Worm (Caenorhabditis elegans) whole organism, young adult: ENCODE measurements around the gene sel-11.

Experiments used
- F49E8.2 ChIP-seq: sonication (generic microtip); optimal IDR thresholded peaks from 3 replicates; lab custom pipeline; 2017; ENCODE audit warnings: missing genetic modification characterization, mild to moderate bottlenecking, missing compliant biosample characterization, antibody characterized with exemption, moderate library complexity; ENCODE audit not compliant: insufficient read depth
- K11D2.4 ChIP-seq: fragments of 200-800 bp; sonication (Bioruptor generic); IDR thresholded peaks from 2 replicates; pipeline ENCODE4 v1.3.6; 2022; ENCODE audit warnings: missing genetic modification reagents, missing genetic modification characterization, missing compliant biosample characterization
- Y53F4B.3 ChIP-seq: fragments of 200-800 bp; sonication (Bioruptor generic); IDR thresholded peaks from 2 replicates; pipeline ENCODE4 v1.3.6; 2022; ENCODE audit warnings: missing genetic modification reagents, missing genetic modification characterization, missing compliant biosample characterization
- ama-1 ChIP-seq, 3 experiments: fragments of 150-350 bp in 1 of 3; sonication (generic microtip) in 2 of 3; optimal IDR thresholded peaks; 2 replicates each; lab custom pipeline; 2014 to 2018; ENCODE audit warnings: missing biosample characterization in 2 of 3, missing genetic modification characterization in 2 of 3, missing genetic modification reagents in 2 of 3
- bed-1 ChIP-seq: fragments of 200-800 bp; sonication (Bioruptor generic); IDR thresholded peaks from 2 replicates; pipeline ENCODE4 v1.3.6; 2022; ENCODE audit warnings: missing genetic modification reagents, missing genetic modification characterization, missing compliant biosample characterization
- chd-7 ChIP-seq: sonication (generic microtip); optimal IDR thresholded peaks from 2 replicates; lab custom pipeline; 2016; ENCODE audit warnings: mild to moderate bottlenecking, missing genetic modification characterization, moderate library complexity, missing compliant biosample characterization
- hmg-1.2 ChIP-seq: fragments of 200-800 bp; sonication (Bioruptor generic); IDR thresholded peaks from 2 replicates; pipeline ENCODE4 v1.3.6; 2022; ENCODE audit warnings: missing genetic modification reagents, missing genetic modification characterization, missing compliant biosample characterization
- let-607 ChIP-seq, 2 experiments: fragments of 200-800 bp in 1 of 2; sonication (Bioruptor generic) in 1 of 2; sonication (generic microtip) in 1 of 2; optimal IDR thresholded peaks; 2 replicates each; lab custom pipeline; 2016 to 2018; ENCODE audit warnings: mild to moderate bottlenecking in 2 of 2, missing compliant biosample characterization in 2 of 2, missing genetic modification characterization in 2 of 2, moderate library complexity in 2 of 2, missing genotype in 1 of 2
- madf-10 ChIP-seq: sonication (generic microtip); optimal IDR thresholded peaks from 2 replicates; lab custom pipeline; 2016; ENCODE audit warnings: mild to moderate bottlenecking, missing genetic modification characterization, missing compliant biosample characterization
- madf-3 ChIP-seq: fragments of 200-800 bp; sonication (Bioruptor generic); IDR thresholded peaks from 2 replicates; pipeline ENCODE4 v1.3.6; 2022; ENCODE audit warnings: missing genetic modification reagents, missing genetic modification characterization, missing compliant biosample characterization
- mxl-1 ChIP-seq: sonication (generic microtip); optimal IDR thresholded peaks from 2 replicates; lab custom pipeline; 2016; ENCODE audit warnings: missing genetic modification characterization, missing compliant biosample characterization
- nhr-179 ChIP-seq: sonication (generic microtip); optimal IDR thresholded peaks from 2 replicates; lab custom pipeline; 2016; ENCODE audit warnings: mild to moderate bottlenecking, missing genetic modification characterization, missing compliant biosample characterization
- snpc-4 ChIP-seq, 5 experiments: fragments of 150-350 bp in 1 of 5; sonication (generic microtip) in 4 of 5; optimal IDR thresholded peaks; 2 replicates each; lab custom pipeline; 2014 to 2018; ENCODE audit warnings: missing genetic modification characterization in 5 of 5, missing biosample characterization in 3 of 5, antibody characterized with exemption in 2 of 5, mild to moderate bottlenecking in 2 of 5, missing compliant biosample characterization in 2 of 5, missing genotype in 2 of 5, moderate library complexity in 2 of 5, missing genetic modification reagents in 1 of 5

- TF ChIP-seq madf-3 (GFP tag; lab: Robert Waterston, UW) (no peak), F49E8.2 (tag; lab: Kevin White, UChicago) (no peak), K11D2.4 (GFP tag; lab: Robert Waterston, UW) (no peak), Y53F4B.3 (no peak), bed-1 (GFP tag; lab: Robert Waterston, UW) (no peak), let-607 (tag; optimal IDR thresholded peaks at IDR 0.05; lab: Kevin White, UChicago) (no peak), snpc-4 (GFP tag; optimal IDR thresholded peaks at IDR 0.05; lab: Kevin White, UChicago) (no peak), snpc-4 (tag; optimal IDR thresholded peaks at IDR 0.05; lab: Kevin White, UChicago) (no peak), hmg-1.2 (GFP tag; lab: Robert Waterston, UW) (no peak), ama-1 (optimal IDR thresholded peaks at IDR 0.05; lab: Kevin White, UChicago) (no peak), ama-1 (GFP tag; optimal IDR thresholded peaks at IDR 0.05; lab: Kevin White, UChicago) (no peak), madf-10 (no peak), chd-7 (tag; lab: Kevin White, UChicago) (no peak), mxl-1 (tag; lab: Kevin White, UChicago) (no peak), nhr-179 (tag; lab: Kevin White, UChicago) (no peak)
Observed at ce11 chrV:11787258-11787657, 20.1 kb downstream of the sel-11 start, which contains the start of gene F55A11.7.
